Fruit fly (Drosophila melanogaster) whole organism, embryonic: ENCODE measurements around the gene Acp32CD.

Source experiments
- CG10654 ChIP-seq: fragments of 200-800 bp; sonication (Bioruptor generic); optimal IDR thresholded peaks from 2 replicates; lab custom pipeline; 2016; ENCODE audit warnings: missing biosample characterization, missing genetic modification characterization
- CG10979 ChIP-seq: fragments of 200-800 bp; sonication (Bioruptor generic); optimal IDR thresholded peaks from 2 replicates; lab custom pipeline; 2018; ENCODE audit warnings: missing biosample characterization, mild to moderate bottlenecking, missing genetic modification characterization, moderate library complexity
- CG11696 ChIP-seq: fragments of 200-800 bp; sonication (Bioruptor generic); IDR thresholded peaks from 2 replicates; pipeline ENCODE4 v1.3.6; 2022; ENCODE audit warnings: missing biosample characterization, missing genetic modification characterization
- CG12769 ChIP-seq: fragments of 200-800 bp; sonication (Bioruptor generic); optimal IDR thresholded peaks from 2 replicates; lab custom pipeline; 2019; ENCODE audit warnings: missing biosample characterization, mild to moderate bottlenecking, missing genetic modification characterization, moderate library complexity
- CG13287 ChIP-seq: fragments of 200-800 bp; sonication (Bioruptor generic); IDR thresholded peaks from 2 replicates; pipeline ENCODE4 v1.3.6; 2022; ENCODE audit warnings: missing biosample characterization, missing genetic modification characterization; ENCODE audit not compliant: partially characterized antibody
- CG16863 ChIP-seq: fragments of 200-800 bp; sonication (Bioruptor generic); optimal IDR thresholded peaks from 3 replicates; lab custom pipeline; 2016; ENCODE audit warnings: missing biosample characterization, missing genetic modification characterization
- CG2712 ChIP-seq: fragments of 200-800 bp; optimal IDR thresholded peaks from 3 replicates; lab custom pipeline; 2019; ENCODE audit warnings: missing biosample characterization, mild to moderate bottlenecking, missing genetic modification characterization, moderate library complexity
- CG3163 ChIP-seq: fragments of 200-800 bp; sonication (Bioruptor generic); optimal IDR thresholded peaks from 3 replicates; lab custom pipeline; 2016; ENCODE audit warnings: missing biosample characterization, missing genetic modification characterization
- CG4282 ChIP-seq: fragments of 200-800 bp; sonication (Bioruptor generic); optimal IDR thresholded peaks from 2 replicates; lab custom pipeline; 2016; ENCODE audit warnings: missing biosample characterization, missing genetic modification characterization
- CG4328 ChIP-seq: fragments of 200-800 bp; sonication (Bioruptor generic); optimal IDR thresholded peaks from 3 replicates; lab custom pipeline; 2017; ENCODE audit warnings: missing biosample characterization, missing genetic modification reagents, missing genetic modification characterization
- CG4360 ChIP-seq: fragments of 200-800 bp; sonication (Bioruptor generic); IDR thresholded peaks from 2 replicates; pipeline ENCODE4 v1.3.6; 2022; ENCODE audit warnings: missing biosample characterization, missing genetic modification characterization
- CG4424 ChIP-seq: fragments of 200-800 bp; sonication (Bioruptor generic); optimal IDR thresholded peaks from 3 replicates; lab custom pipeline; 2016; ENCODE audit warnings: missing biosample characterization, missing genetic modification characterization
- CG4854 ChIP-seq: fragments of 200-800 bp; sonication (Bioruptor generic); optimal IDR thresholded peaks from 2 replicates; lab custom pipeline; 2016; ENCODE audit warnings: missing biosample characterization, missing genetic modification characterization, inconsistent platforms
- CG6683 ChIP-seq: fragments of 200-800 bp; sonication (Bioruptor generic); optimal IDR thresholded peaks from 2 replicates; lab custom pipeline; 2017; ENCODE audit warnings: missing biosample characterization, mild to moderate bottlenecking, missing genetic modification characterization, missing genetic modification reagents
- CG7556 ChIP-seq: fragments of 200-800 bp; sonication (Bioruptor generic); optimal IDR thresholded peaks from 2 replicates; lab custom pipeline; 2017; ENCODE audit warnings: missing biosample characterization, mild to moderate bottlenecking, missing genetic modification characterization
- CG9876 ChIP-seq: fragments of 200-800 bp; sonication (Bioruptor generic); optimal IDR thresholded peaks from 2 replicates; lab custom pipeline; 2016; ENCODE audit warnings: missing biosample characterization, missing genetic modification characterization
- ERR ChIP-seq: fragments of 200-800 bp; sonication (Bioruptor generic); optimal IDR thresholded peaks from 2 replicates; lab custom pipeline; 2016; ENCODE audit warnings: missing biosample characterization, missing genetic modification characterization
- Fer1 ChIP-seq: fragments of 200-800 bp; sonication (Bioruptor generic); optimal IDR thresholded peaks from 2 replicates; lab custom pipeline; 2017; ENCODE audit warnings: missing biosample characterization, mild to moderate bottlenecking, missing genetic modification characterization
- HLHmδ ChIP-seq: fragments of 200-800 bp; sonication (Bioruptor generic); optimal IDR thresholded peaks from 2 replicates; lab custom pipeline; 2018; ENCODE audit warnings: missing biosample characterization, mild to moderate bottlenecking, missing genetic modification characterization, moderate library complexity
- Hr78 ChIP-seq, 2 experiments: fragments of 200-800 bp in 1 of 2; fragments of >200 bp in 1 of 2; sonication (Bioruptor generic) in 1 of 2; optimal IDR thresholded peaks; 2 replicates each; lab custom pipeline; 2017 to 2019; ENCODE audit warnings: missing biosample characterization in 2 of 2, missing genetic modification characterization in 2 of 2, mild to moderate bottlenecking in 1 of 2, moderate library complexity in 1 of 2
- Sin3A ChIP-seq: fragments of >200 bp; optimal IDR thresholded peaks from 2 replicates; lab custom pipeline; 2018
- ac ChIP-seq: fragments of 200-800 bp; sonication (Bioruptor generic); optimal IDR thresholded peaks from 3 replicates; lab custom pipeline; 2017; ENCODE audit warnings: missing biosample characterization, mild to moderate bottlenecking, missing genetic modification characterization
- az2 ChIP-seq: fragments of 200-800 bp; sonication (Bioruptor generic); optimal IDR thresholded peaks from 3 replicates; lab custom pipeline; 2016; ENCODE audit warnings: missing biosample characterization, missing genetic modification characterization
- bsh ChIP-seq, 2 experiments: fragments of 200-800 bp; sonication (Bioruptor generic); optimal IDR thresholded peaks; 2 replicates each; lab custom pipeline; 2017 to 2018; ENCODE audit warnings: mild to moderate bottlenecking in 2 of 2, missing biosample characterization in 2 of 2, missing genetic modification characterization in 2 of 2, moderate library complexity in 1 of 2
- crol ChIP-seq: fragments of 200-800 bp; sonication (Bioruptor generic); IDR thresholded peaks from 2 replicates; pipeline ENCODE4 v1.3.6; 2022; ENCODE audit warnings: missing biosample characterization, missing genetic modification characterization
- cwo ChIP-seq: fragments of 200-800 bp; sonication (Bioruptor generic); optimal IDR thresholded peaks from 3 replicates; lab custom pipeline; 2017; ENCODE audit warnings: missing biosample characterization, missing genetic modification characterization, mild to moderate bottlenecking, moderate library complexity, missing genetic modification reagents
- eve ChIP-seq, 2 experiments: fragments of >200 bp; optimal IDR thresholded peaks; 2 replicates each; lab custom pipeline; 2017; ENCODE audit warnings: missing biosample characterization in 2 of 2, missing genetic modification characterization in 2 of 2
- gce ChIP-seq: fragments of 200-800 bp; sonication (Bioruptor generic); IDR thresholded peaks from 3 replicates; pipeline ENCODE4 v1.3.6; 2022; ENCODE audit warnings: missing biosample characterization, missing genetic modification characterization
- gfzf ChIP-seq: fragments of 200-800 bp; sonication (Bioruptor generic); optimal IDR thresholded peaks from 2 replicates; lab custom pipeline; 2016; ENCODE audit warnings: missing biosample characterization, mild to moderate bottlenecking, missing genetic modification characterization, moderate library complexity
- kni ChIP-seq: fragments of 200-800 bp; sonication (Bioruptor generic); optimal IDR thresholded peaks from 3 replicates; lab custom pipeline; 2017; ENCODE audit warnings: mild to moderate bottlenecking, missing biosample characterization, missing genetic modification reagents, missing genetic modification characterization
- mld ChIP-seq: fragments of 200-800 bp; sonication (Bioruptor generic); IDR thresholded peaks from 3 replicates; pipeline ENCODE4 v1.3.6; 2022; ENCODE audit warnings: missing biosample characterization, missing genetic modification characterization; ENCODE audit not compliant: partially characterized antibody
- row ChIP-seq: fragments of 200-800 bp; sonication (Bioruptor generic); IDR thresholded peaks from 3 replicates; pipeline ENCODE4 v1.3.6; 2022; ENCODE audit warnings: missing biosample characterization, missing genetic modification characterization
- sd ChIP-seq: fragments of 200-800 bp; sonication (Bioruptor generic); optimal IDR thresholded peaks from 3 replicates; lab custom pipeline; 2018; ENCODE audit warnings: missing biosample characterization, mild to moderate bottlenecking, missing genetic modification characterization, moderate library complexity
- vvl ChIP-seq: fragments of 200-800 bp; sonication (Bioruptor generic); IDR thresholded peaks from 2 replicates; pipeline ENCODE4 v1.3.6; 2022; ENCODE audit warnings: missing biosample characterization, missing genetic modification characterization

Acp32CD gene

dm6 chr2L:11044678-11045466, 29.5 kb downstream of the Acp32CD start (continued):
- TF ChIP-seq Fer1 (GFP tag; lab: Kevin White, UChicago) (peak; percentile 43), crol (GFP tag; lab: Robert Waterston, UW) (peak; percentile 93), ac (GFP tag; lab: Kevin White, UChicago) (no peak), CG7556 (GFP tag; lab: Kevin White, UChicago) (peak; percentile 32), Sin3A (lab: Kevin White, UChicago) (no peak), CG2712 (tag; lab: Kevin White, UChicago) (peak; percentile 16), CG4282 (GFP tag; lab: Kevin White, UChicago) (no peak), CG6683 (GFP tag; lab: Kevin White, UChicago) (peak; percentile 22), CG10654 (no peak), gce (peak; percentile 28; the same call in 1 of the 3 replicates), CG4424 (GFP tag; lab: Kevin White, UChicago) (peak; percentile 18), ERR (GFP tag; lab: Kevin White, UChicago) (peak; percentile 51), CG13287 (GFP tag; lab: Robert Waterston, UW) (no peak), gfzf (GFP tag; lab: Kevin White, UChicago) (no peak), CG4854 (no peak), CG10979 (tag; lab: Kevin White, UChicago) (no peak), mld (GFP tag; lab: Robert Waterston, UW) (no peak), CG11696 (GFP tag; lab: Robert Waterston, UW) (peak; percentile 80), bsh (GFP tag; optimal IDR thresholded peaks at IDR 0.05; lab: Kevin White, UChicago) (peak; percentile 42 to 49), az2 (GFP tag; lab: Kevin White, UChicago) (peak; percentile 20)

DNA sequence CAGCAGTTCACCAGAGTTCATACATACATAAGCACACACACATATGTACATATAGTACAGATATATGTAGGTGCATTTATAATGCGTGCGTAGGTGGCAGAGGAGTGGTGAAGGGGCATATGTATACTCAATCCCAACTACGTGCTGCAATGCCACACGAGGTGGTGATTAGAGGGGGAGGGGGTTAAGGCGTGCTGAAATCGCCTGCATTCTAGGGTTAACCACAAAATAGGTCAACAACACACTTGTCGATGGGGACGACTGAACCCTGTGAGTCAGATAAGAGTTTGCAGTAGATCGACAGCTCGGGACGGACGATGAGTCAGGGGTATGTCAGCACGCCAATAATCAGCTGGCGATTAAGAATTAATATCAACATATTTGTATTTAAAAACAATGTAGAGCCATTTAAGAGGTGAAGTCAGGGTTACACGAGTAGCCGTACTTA, 30.1 kb downstream of the Acp32CD start:
- TF ChIP-seq kni (GFP tag; lab: Kevin White, UChicago) (peak; percentile 26), CG12769 (peak; percentile 11), Hr78 (GFP tag; optimal IDR thresholded peaks at IDR 0.05; lab: Kevin White, UChicago) (peak in 1 of 2 experiments; percentile 96), HLHmδ (GFP tag; lab: Kevin White, UChicago) (peak; percentile 6), CG3163 (peak; percentile 35), sd (tag; lab: Kevin White, UChicago) (peak; percentile 38), CG9876 (GFP tag; lab: Kevin White, UChicago) (no peak), CG4328 (no peak), crol (GFP tag; lab: Robert Waterston, UW) (peak; percentile 79)

dm6 chr2L:11046051-11046450, 30.6 kb downstream of the Acp32CD start:
- TF ChIP-seq vvl (GFP tag; lab: Robert Waterston, UW) = 0 out of 2 replicates have a peak, but pooled peaks have one; percentile 7
- TF ChIP-seq CG16863 = no peak
- peak; percentile 37; the same call in 1 of the 2 replicates for TF ChIP-seq CG4360
- peak in 1 of 2 experiments; percentile 1 for TF ChIP-seq eve (GFP tag; optimal IDR thresholded peaks at IDR 0.05; lab: Kevin White, UChicago)
- no peak for TF ChIP-seq row (GFP tag; lab: Robert Waterston, UW)
- no peak for TF ChIP-seq cwo (GFP tag; lab: Kevin White, UChicago)
